Fruit fly (Drosophila melanogaster) whole organism, adult: ENCODE results near the gene CG6712.

Experiments used
- CG11617 ChIP-seq: fragments of 200-800 bp; sonication (Bioruptor generic); optimal IDR thresholded peaks from 2 replicates; lab custom pipeline; 2017; ENCODE audit warnings: mild to moderate bottlenecking, missing biosample characterization, missing genetic modification reagents, missing genetic modification characterization
- CG12768 ChIP-seq: fragments of 200-800 bp; sonication (Bioruptor generic); optimal IDR thresholded peaks from 2 replicates; lab custom pipeline; 2017; ENCODE audit warnings: missing biosample characterization, missing genetic modification characterization, mild to moderate bottlenecking, moderate library complexity, missing genetic modification reagents
- CG14711 ChIP-seq: fragments of 200-800 bp; sonication (Bioruptor generic); optimal IDR thresholded peaks from 2 replicates; lab custom pipeline; 2018; ENCODE audit warnings: missing biosample characterization, mild to moderate bottlenecking, missing genetic modification characterization, moderate library complexity
- CG1620 ChIP-seq: fragments of 200-800 bp; sonication (Bioruptor generic); optimal IDR thresholded peaks from 2 replicates; lab custom pipeline; 2016; ENCODE audit warnings: missing biosample characterization, missing genetic modification characterization
- CG33017 ChIP-seq: fragments of 200-800 bp; sonication (Bioruptor generic); optimal IDR thresholded peaks from 2 replicates; lab custom pipeline; 2018; ENCODE audit warnings: missing biosample characterization, mild to moderate bottlenecking, missing genetic modification characterization, moderate library complexity
- CG5204 ChIP-seq: fragments of 200-800 bp; sonication (Bioruptor generic); optimal IDR thresholded peaks from 2 replicates; lab custom pipeline; 2016; ENCODE audit warnings: missing biosample characterization, missing genetic modification characterization
- CG7045 ChIP-seq: fragments of 200-800 bp; sonication (Bioruptor generic); optimal IDR thresholded peaks from 2 replicates; lab custom pipeline; 2017; ENCODE audit warnings: missing biosample characterization, mild to moderate bottlenecking, missing genetic modification characterization
- CG7101 ChIP-seq: fragments of 200-800 bp; sonication (Bioruptor generic); optimal IDR thresholded peaks from 2 replicates; lab custom pipeline; 2018; ENCODE audit warnings: missing biosample characterization, mild to moderate bottlenecking, missing genetic modification characterization, moderate library complexity
- Clk ChIP-seq: fragments of 200-800 bp; sonication (Bioruptor generic); optimal IDR thresholded peaks from 2 replicates; lab custom pipeline; 2017; ENCODE audit warnings: missing biosample characterization, missing genetic modification characterization
- Crg-1 ChIP-seq: fragments of 200-800 bp; sonication (Bioruptor generic); optimal IDR thresholded peaks from 2 replicates; lab custom pipeline; 2016; ENCODE audit warnings: missing biosample characterization, missing genetic modification characterization
- Hr96 ChIP-seq: fragments of 200-800 bp; sonication (Bioruptor generic); optimal IDR thresholded peaks from 2 replicates; lab custom pipeline; 2016; ENCODE audit warnings: missing biosample characterization, missing genetic modification characterization
- Mnt ChIP-seq: fragments of 200-800 bp; sonication (Bioruptor generic); optimal IDR thresholded peaks from 2 replicates; lab custom pipeline; 2016; ENCODE audit warnings: missing biosample characterization, mild to moderate bottlenecking, missing genetic modification characterization
- bab1 ChIP-seq: fragments of 200-800 bp; sonication (Bioruptor generic); optimal IDR thresholded peaks from 3 replicates; lab custom pipeline; 2019; ENCODE audit warnings: missing biosample characterization, mild to moderate bottlenecking, missing genetic modification characterization, moderate library complexity
- cic ChIP-seq: fragments of 200-800 bp; sonication (Bioruptor generic); optimal IDR thresholded peaks from 2 replicates; lab custom pipeline; 2017; ENCODE audit warnings: missing biosample characterization, mild to moderate bottlenecking, missing genetic modification characterization, moderate library complexity
- cnc ChIP-seq, 2 experiments: fragments of >200 bp; optimal IDR thresholded peaks; 2 replicates each; lab custom pipeline; 2017
- kay ChIP-seq: fragments of 200-800 bp; sonication (Bioruptor generic); peaks from one replicate; lab custom pipeline; 2016; ENCODE audit warnings: missing biosample characterization, missing genetic modification characterization, borderline replicate concordance
- ovo ChIP-seq: fragments of 200-800 bp; sonication (Bioruptor generic); optimal IDR thresholded peaks from 2 replicates; lab custom pipeline; 2016; ENCODE audit warnings: missing biosample characterization, missing genetic modification characterization
- pad ChIP-seq: fragments of 200-800 bp; sonication (Bioruptor generic); optimal IDR thresholded peaks from 3 replicates; lab custom pipeline; 2017; ENCODE audit warnings: missing biosample characterization, missing genetic modification characterization, mild to moderate bottlenecking, moderate library complexity, missing genetic modification reagents
- tj ChIP-seq: fragments of 200-800 bp; sonication (Bioruptor generic); optimal IDR thresholded peaks from 3 replicates; lab custom pipeline; 2017; ENCODE audit warnings: missing biosample characterization, mild to moderate bottlenecking, missing genetic modification characterization, moderate library complexity
- toe ChIP-seq: fragments of 200-800 bp; sonication (Bioruptor generic); optimal IDR thresholded peaks from 2 replicates; lab custom pipeline; 2016; ENCODE audit warnings: missing biosample characterization, missing genetic modification characterization

The CG6712 gene

dm6 chr2L:12115809-12116208, 19.5 kb upstream of the CG6712 start:
- TF ChIP-seq CG33017 (tag; lab: Kevin White, UChicago) (no peak), CG11617 (no peak), ovo (GFP tag; lab: Kevin White, UChicago) (no peak), kay (GFP tag; lab: Kevin White, UChicago) (no peak), Hr96 (no peak), cic (GFP tag; lab: Kevin White, UChicago) (no peak), Crg-1 (no peak), toe (no peak), tj (GFP tag; lab: Kevin White, UChicago) (no peak), bab1 (GFP tag; lab: Kevin White, UChicago) (no peak), CG7101 (tag; lab: Kevin White, UChicago) (no peak), CG1620 (GFP tag; lab: Kevin White, UChicago) (no peak), Mnt (no peak), CG7045 (GFP tag; lab: Kevin White, UChicago) (no peak), cnc (optimal IDR thresholded peaks at IDR 0.05; lab: Kevin White, UChicago) (no peak), Clk (GFP tag; lab: Kevin White, UChicago) (no peak)

- TF ChIP-seq cic (GFP tag; lab: Kevin White, UChicago) (no peak), CG5204 (GFP tag; lab: Kevin White, UChicago) (no peak), CG7045 (GFP tag; lab: Kevin White, UChicago) (no peak), bab1 (GFP tag; lab: Kevin White, UChicago) (no peak), CG33017 (tag; lab: Kevin White, UChicago) (no peak), CG1620 (GFP tag; lab: Kevin White, UChicago) (no peak), CG12768 (no peak), CG14711 (tag; lab: Kevin White, UChicago) (no peak), ovo (GFP tag; lab: Kevin White, UChicago) (no peak), kay (GFP tag; lab: Kevin White, UChicago) (no peak), Clk (GFP tag; lab: Kevin White, UChicago) (no peak), toe (no peak), cnc (optimal IDR thresholded peaks at IDR 0.05; lab: Kevin White, UChicago) (no peak), tj (GFP tag; lab: Kevin White, UChicago) (no peak), Hr96 (no peak), pad (no peak), Mnt (no peak)
These were observed 17.8 kb upstream of the CG6712 start, which contains the start of gene CG17211 for dm6 chr2L:12114159-12114558. Gene CG17211 (plus strand): TSS chr2L:12114360.

dm6 chr2L:12112943-12113557, 16.7 kb upstream of the CG6712 start:
- TF ChIP-seq CG12768 (no peak), tj (GFP tag; lab: Kevin White, UChicago) (no peak), Hr96 (no peak), CG14711 (tag; lab: Kevin White, UChicago) (no peak), CG33017 (tag; lab: Kevin White, UChicago) (no peak), Mnt (no peak), cic (GFP tag; lab: Kevin White, UChicago) (no peak), toe (no peak), cnc (optimal IDR thresholded peaks at IDR 0.05; lab: Kevin White, UChicago) (no peak), bab1 (GFP tag; lab: Kevin White, UChicago) (no peak), Clk (GFP tag; lab: Kevin White, UChicago) (no peak), CG7101 (tag; lab: Kevin White, UChicago) (no peak), pad (no peak), ovo (GFP tag; lab: Kevin White, UChicago) (no peak), CG7045 (GFP tag; lab: Kevin White, UChicago) (no peak), CG5204 (GFP tag; lab: Kevin White, UChicago) (no peak), kay (GFP tag; lab: Kevin White, UChicago) (no peak)

dm6 chr2L:12110810-12111209, 14.5 kb upstream of the CG6712 start, which contains the start of gene Phae2:
Gene Phae2 (plus strand): TSS chr2L:12111110.
- TF ChIP-seq pad (no peak), toe (no peak), CG1620 (GFP tag; lab: Kevin White, UChicago) (no peak), Mnt (no peak), Hr96 (no peak), cic (GFP tag; lab: Kevin White, UChicago) (no peak), CG12768 (no peak), cnc (optimal IDR thresholded peaks at IDR 0.05; lab: Kevin White, UChicago) (no peak), CG5204 (GFP tag; lab: Kevin White, UChicago) (no peak), CG33017 (tag; lab: Kevin White, UChicago) (no peak), Clk (GFP tag; lab: Kevin White, UChicago) (no peak), Crg-1 (no peak), bab1 (GFP tag; lab: Kevin White, UChicago) (no peak), CG11617 (no peak), CG7045 (GFP tag; lab: Kevin White, UChicago) (no peak), tj (GFP tag; lab: Kevin White, UChicago) (no peak)

dm6 chr2L:12108779-12109564, 12.7 kb upstream of the CG6712 start, which contains the start of the genes Rab6 and Phae1:
Gene Rab6 (minus strand): TSS chr2L:12109116.
Gene Phae1 (plus strand): TSS chr2L:12109417.
- TF ChIP-seq CG12768: no peak
- TF ChIP-seq CG11617: no peak
- no peak for TF ChIP-seq ovo (GFP tag; lab: Kevin White, UChicago)
- no peak for TF ChIP-seq CG5204 (GFP tag; lab: Kevin White, UChicago)
- no peak for TF ChIP-seq CG14711 (tag; lab: Kevin White, UChicago)
- no peak for TF ChIP-seq CG33017 (tag; lab: Kevin White, UChicago)
- TF ChIP-seq Hr96: no peak
- TF ChIP-seq Crg-1: no peak
- TF ChIP-seq CG7045 (GFP tag; lab: Kevin White, UChicago): no peak
- no peak for TF ChIP-seq toe
- no peak for TF ChIP-seq Mnt
- TF ChIP-seq kay (GFP tag; lab: Kevin White, UChicago): peak; percentile 95
- no peak for TF ChIP-seq CG1620 (GFP tag; lab: Kevin White, UChicago)
- peak; percentile 17 for TF ChIP-seq tj (GFP tag; lab: Kevin White, UChicago)
- no peak for TF ChIP-seq cic (GFP tag; lab: Kevin White, UChicago)
- no peak for TF ChIP-seq Clk (GFP tag; lab: Kevin White, UChicago)
- peak; percentile 50 for TF ChIP-seq bab1 (GFP tag; lab: Kevin White, UChicago)
- peak; percentile 47 for TF ChIP-seq pad
- TF ChIP-seq cnc (optimal IDR thresholded peaks at IDR 0.05; lab: Kevin White, UChicago): no peak
- peak; percentile 3 for TF ChIP-seq CG7101 (tag; lab: Kevin White, UChicago)
